Worm (Caenorhabditis elegans) whole organism, L4 larva: ENCODE data around the gene F16G10.8.

ENCODE experiments used
- F10B5.3 ChIP-seq: sonication (generic microtip); optimal IDR thresholded peaks from 2 replicates; lab custom pipeline; 2016; ENCODE audit warnings: mild to moderate bottlenecking, missing genetic modification characterization, missing compliant biosample characterization
- F37D6.2 ChIP-seq: sonication (generic microtip); optimal IDR thresholded peaks from 2 replicates; lab custom pipeline; 2016; ENCODE audit warnings: mild to moderate bottlenecking, missing genetic modification characterization, missing compliant biosample characterization
- F44E2.7 ChIP-seq: fragments of 200-800 bp; sonication (Bioruptor generic); IDR thresholded peaks from 2 replicates; pipeline ENCODE4 v2.1.2; 2022; ENCODE audit warnings: missing genetic modification characterization, missing compliant biosample characterization
- F49E8.2 ChIP-seq: sonication (generic microtip); optimal IDR thresholded peaks from 2 replicates; lab custom pipeline; 2016; ENCODE audit warnings: missing compliant biosample characterization, mild to moderate bottlenecking, missing genetic modification characterization, borderline replicate concordance
- T20F7.1 ChIP-seq: fragments of 200-800 bp; sonication (Bioruptor generic); optimal IDR thresholded peaks from 2 replicates; lab custom pipeline; 2018; ENCODE audit warnings: mild to moderate bottlenecking, missing genetic modification characterization, missing compliant biosample characterization
- Y105C5A.15 ChIP-seq: fragments of 200-800 bp; sonication (Bioruptor generic); IDR thresholded peaks from 2 replicates; pipeline ENCODE4 v1.3.6; 2022; ENCODE audit warnings: missing genetic modification characterization, missing compliant biosample characterization
- Y48G9A.11 ChIP-seq: fragments of 200-800 bp; sonication (Bioruptor generic); IDR thresholded peaks from 2 replicates; pipeline ENCODE4 v1.3.6; 2022; ENCODE audit warnings: missing genetic modification reagents, missing genetic modification characterization, missing compliant biosample characterization
- ZK337.2 ChIP-seq: fragments of 200-800 bp; sonication (Bioruptor generic); IDR thresholded peaks from 2 replicates; pipeline ENCODE4 v1.3.6; 2022; ENCODE audit warnings: missing genetic modification reagents, missing genetic modification characterization, missing compliant biosample characterization
- ama-1 ChIP-seq: fragments of 150-350 bp; optimal IDR thresholded peaks from 2 replicates; lab custom pipeline; 2014; ENCODE audit warnings: inconsistent platforms, mixed read lengths
- attf-4 ChIP-seq: sonication (generic microtip); optimal IDR thresholded peaks from 3 replicates; lab custom pipeline; 2017; ENCODE audit warnings: missing biosample characterization, missing genetic modification characterization
- ceh-20 ChIP-seq: fragments of 200-800 bp; sonication (Bioruptor generic); IDR thresholded peaks from 2 replicates; pipeline ENCODE4 v1.3.6; 2022; ENCODE audit warnings: missing genetic modification reagents, missing genetic modification characterization, missing compliant biosample characterization
- ceh-28 ChIP-seq: fragments of 150-350 bp; optimal IDR thresholded peaks from 2 replicates; lab custom pipeline; 2014; ENCODE audit warnings: missing biosample characterization, missing genetic modification reagents, missing genetic modification characterization
- ceh-32 ChIP-seq: sonication (generic microtip); optimal IDR thresholded peaks from 2 replicates; lab custom pipeline; 2016; ENCODE audit warnings: mild to moderate bottlenecking, missing genetic modification characterization, missing compliant biosample characterization; ENCODE audit not compliant: poor library complexity
- cey-2 ChIP-seq: sonication (generic microtip); optimal IDR thresholded peaks from 3 replicates; lab custom pipeline; 2017; ENCODE audit warnings: missing genetic modification characterization, mild to moderate bottlenecking, missing compliant biosample characterization, antibody characterized with exemption, borderline replicate concordance; ENCODE audit not compliant: insufficient read depth
- ctbp-1 ChIP-seq: fragments of 200-800 bp; sonication (Bioruptor generic); IDR thresholded peaks from 2 replicates; pipeline ENCODE4 v1.3.6; 2022; ENCODE audit warnings: missing genetic modification reagents, missing genetic modification characterization, missing compliant biosample characterization
- daf-16 ChIP-seq, 3 experiments: sonication (generic microtip); optimal IDR thresholded peaks; 2 replicates each; lab custom pipeline; 2016 to 2017; ENCODE audit warnings: missing genetic modification characterization in 3 of 3, missing genetic modification reagents in 3 of 3, mild to moderate bottlenecking in 2 of 3, missing compliant biosample characterization in 2 of 3, missing biosample characterization in 1 of 3, moderate library complexity in 1 of 3
- dmd-9 ChIP-seq: fragments of 200-800 bp; sonication (Bioruptor generic); IDR thresholded peaks from 2 replicates; pipeline ENCODE4 v1.3.6; 2022; ENCODE audit warnings: missing genetic modification reagents, missing genetic modification characterization, missing compliant biosample characterization
- gei-8 ChIP-seq: fragments of 200-800 bp; sonication (Bioruptor generic); optimal IDR thresholded peaks from 2 replicates; lab custom pipeline; 2018; ENCODE audit warnings: mild to moderate bottlenecking, missing genetic modification characterization, missing compliant biosample characterization
- hif-1 ChIP-seq, 2 experiments: sonication (generic microtip); optimal IDR thresholded peaks; 2 replicates each; lab custom pipeline; 2016 to 2017; ENCODE audit warnings: missing compliant biosample characterization in 2 of 2, missing genetic modification characterization in 2 of 2, missing genetic modification reagents in 2 of 2, missing genotype in 2 of 2, mild to moderate bottlenecking in 1 of 2
- hmg-1.1 ChIP-seq: fragments of 200-800 bp; sonication (Bioruptor generic); IDR thresholded peaks from 2 replicates; pipeline ENCODE4 v1.3.6; 2022; ENCODE audit warnings: missing genetic modification reagents, missing genetic modification characterization, missing compliant biosample characterization
- lin-1 ChIP-seq: fragments of 200-800 bp; sonication (Bioruptor generic); IDR thresholded peaks from 2 replicates; pipeline ENCODE4 v1.3.6; 2022; ENCODE audit warnings: missing genetic modification reagents, missing genetic modification characterization, missing compliant biosample characterization
- lir-3 ChIP-seq: sonication (generic microtip); optimal IDR thresholded peaks from 2 replicates; lab custom pipeline; 2016; ENCODE audit warnings: mild to moderate bottlenecking, missing genetic modification characterization, missing compliant biosample characterization
- mdl-1 ChIP-seq, 2 experiments: fragments of 150-350 bp in 1 of 2; sonication (generic microtip) in 1 of 2; optimal IDR thresholded peaks; 2 replicates each; lab custom pipeline; 2014 to 2017; ENCODE audit warnings: missing biosample characterization in 2 of 2, missing genetic modification characterization in 2 of 2
- mdt-29 ChIP-seq: fragments of 200-800 bp; sonication (Bioruptor generic); IDR thresholded peaks from 2 replicates; pipeline ENCODE4 v1.3.6; 2022; ENCODE audit warnings: missing genetic modification reagents, missing genetic modification characterization, missing compliant biosample characterization
- mxl-2 ChIP-seq: fragments of 200-800 bp; sonication (Bioruptor generic); conservative IDR thresholded peaks from 2 replicates; pipeline ENCODE4 v1.3.6; 2022; ENCODE audit warnings: missing genetic modification reagents, missing genetic modification characterization, missing compliant biosample characterization
- nhr-237 ChIP-seq: sonication (generic microtip); optimal IDR thresholded peaks from 2 replicates; lab custom pipeline; 2017; ENCODE audit warnings: missing biosample characterization, missing genetic modification characterization
- nhr-28 ChIP-seq: fragments of 150-350 bp; optimal IDR thresholded peaks from 2 replicates; lab custom pipeline; 2014; ENCODE audit warnings: missing biosample characterization, missing genetic modification characterization
- nhr-6 ChIP-seq: fragments of 150-350 bp; optimal IDR thresholded peaks from 2 replicates; lab custom pipeline; 2014; ENCODE audit warnings: missing biosample characterization, missing genetic modification characterization
- pqm-1 ChIP-seq: sonication (generic microtip); optimal IDR thresholded peaks from 2 replicates; lab custom pipeline; 2017; ENCODE audit warnings: missing biosample characterization, missing genetic modification characterization
- rbr-2 ChIP-seq: sonication (generic microtip); optimal IDR thresholded peaks from 2 replicates; lab custom pipeline; 2016; ENCODE audit warnings: missing genotype, missing genetic modification characterization, missing compliant biosample characterization
- skn-1 ChIP-seq: fragments of 150-350 bp; optimal IDR thresholded peaks from 2 replicates; lab custom pipeline; 2014; ENCODE audit warnings: missing biosample characterization, missing genetic modification characterization
- snpc-4 ChIP-seq: fragments of 150-350 bp; optimal IDR thresholded peaks from 2 replicates; lab custom pipeline; 2014; ENCODE audit warnings: missing biosample characterization, missing genetic modification characterization
- spr-1 ChIP-seq: sonication (generic microtip); optimal IDR thresholded peaks from 2 replicates; lab custom pipeline; 2016; ENCODE audit warnings: mild to moderate bottlenecking, missing genetic modification characterization, missing compliant biosample characterization
- tra-1 ChIP-seq: fragments of 200-800 bp; sonication (Bioruptor generic); IDR thresholded peaks from 2 replicates; pipeline ENCODE4 v1.3.6; 2022; ENCODE audit warnings: missing genetic modification reagents, missing genetic modification characterization, missing compliant biosample characterization
- unc-130 ChIP-seq: sonication (generic microtip); optimal IDR thresholded peaks from 2 replicates; lab custom pipeline; 2016; ENCODE audit warnings: missing genetic modification reagents, missing genetic modification characterization, missing compliant biosample characterization
- unc-39 ChIP-seq: sonication (generic microtip); optimal IDR thresholded peaks from 2 replicates; lab custom pipeline; 2017; ENCODE audit warnings: missing biosample characterization, missing genetic modification characterization
- unc-62 ChIP-seq, 3 experiments: fragments of 150-350 bp in 1 of 3; sonication (generic microtip); optimal IDR thresholded peaks in 2 of 3; peaks in 1 of 3; 1 replicate in 1 of 3; 2 replicates in 2 of 3; lab custom pipeline; 2014 to 2017; ENCODE audit warnings: missing biosample characterization in 3 of 3, missing genetic modification characterization in 3 of 3, missing genetic modification reagents in 3 of 3, missing genotype in 1 of 3
- vab-7 ChIP-seq: fragments of 200-800 bp; sonication (Bioruptor generic); IDR thresholded peaks from 2 replicates; pipeline ENCODE4 v1.3.6; 2022; ENCODE audit warnings: missing genetic modification reagents, missing genetic modification characterization, missing compliant biosample characterization
- zfp-2 ChIP-seq: sonication (generic microtip); optimal IDR thresholded peaks from 2 replicates; lab custom pipeline; 2016; ENCODE audit warnings: mild to moderate bottlenecking, missing genetic modification characterization, missing compliant biosample characterization
- ztf-11 ChIP-seq: fragments of 150-350 bp; optimal IDR thresholded peaks from 2 replicates; lab custom pipeline; 2014; ENCODE audit warnings: missing biosample characterization, missing genetic modification characterization

F16G10.8 gene

DNA sequence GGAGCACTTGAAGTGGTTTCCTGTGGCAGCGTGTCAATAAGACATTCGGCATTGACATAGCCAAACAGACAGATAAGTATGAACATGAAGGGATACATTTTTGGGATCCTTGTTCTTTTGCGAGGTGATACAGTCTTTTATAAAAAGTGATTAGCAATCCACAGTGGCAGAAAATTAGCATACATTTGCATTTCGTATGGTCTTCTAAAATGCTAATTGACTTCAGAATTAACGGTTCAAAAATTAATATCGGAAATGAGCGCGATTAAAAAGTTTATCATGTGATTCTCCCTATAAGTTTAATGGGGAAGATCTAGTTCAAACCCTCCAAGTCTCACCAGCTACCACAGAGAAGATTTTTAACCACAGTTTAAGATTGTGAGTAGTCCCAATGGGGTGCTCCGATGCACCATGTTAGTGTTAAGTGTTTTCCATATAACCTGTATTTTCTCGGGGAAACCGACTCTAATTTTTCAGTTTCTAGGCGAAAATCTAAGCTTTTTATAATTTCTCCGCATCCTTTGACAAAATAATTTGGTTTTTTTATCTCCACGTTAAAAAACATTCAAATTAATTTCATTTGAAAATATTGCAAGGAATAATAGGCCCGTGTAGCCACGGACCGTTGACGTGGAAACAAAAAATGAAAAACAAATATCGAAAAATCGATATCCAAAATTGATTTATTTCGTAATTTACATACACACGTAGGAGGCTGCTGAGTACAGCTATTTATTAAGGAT, 16.4 kb downstream of the F16G10.8 start, which contains the start of the genes F43C11.12 and F16G10.5:
TSS of gene F43C11.12 (minus strand) at position 101 of the 743 bp plus-strand sequence.
TSS of gene F16G10.5 (plus strand) at position 693 of the 743 bp plus-strand sequence.
- TF ChIP-seq lir-3 (tag; lab: Kevin White, UChicago): no peak
- TF ChIP-seq Y48G9A.11 (GFP tag; lab: Robert Waterston, UW): no peak
- no peak for TF ChIP-seq ctbp-1 (GFP tag; lab: Robert Waterston, UW)
- TF ChIP-seq unc-62 (GFP tag; optimal IDR thresholded peaks at IDR 0.05 in 1 of 2; lab: Kevin White, UChicago): peak in 1 of 2 experiments; percentile 32
- TF ChIP-seq unc-62 (tag; optimal IDR thresholded peaks at IDR 0.05; lab: Kevin White, UChicago): no peak

DNA sequence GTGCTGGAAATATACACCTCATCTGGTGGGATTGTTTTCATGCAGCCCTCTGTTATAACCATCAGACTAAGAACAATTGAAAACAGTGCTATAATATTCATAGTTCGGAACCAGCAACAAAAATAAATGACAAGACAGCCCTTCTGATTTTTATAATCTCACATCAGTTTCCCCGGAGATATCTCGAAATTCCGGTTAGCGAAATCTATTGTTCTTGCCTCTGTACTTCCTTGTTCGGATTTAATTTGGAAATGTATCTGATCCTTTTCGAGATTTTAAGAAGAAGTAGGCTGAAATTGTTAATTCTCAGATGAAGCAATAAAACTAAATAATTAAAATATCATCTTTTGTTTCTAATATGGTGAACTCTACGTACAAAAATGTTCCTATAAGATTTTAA, 19.6 kb downstream of the F16G10.8 start, which contains the start of gene F43C11.11:
TSS of gene F43C11.11 (minus strand) at position 101 of the 400 bp plus-strand sequence.
- TF ChIP-seq snpc-4 (tag; lab: Kevin White, UChicago): no peak
- no peak for TF ChIP-seq gei-8 (GFP tag; lab: Kevin White, UChicago)
- TF ChIP-seq tra-1: no peak
- TF ChIP-seq ceh-32 (tag; lab: Kevin White, UChicago): no peak
- no peak for TF ChIP-seq rbr-2 (tag; lab: Kevin White, UChicago)
- TF ChIP-seq F44E2.7 (GFP tag; lab: Robert Waterston, UW): no peak
- no peak for TF ChIP-seq ama-1
- TF ChIP-seq spr-1 (tag; lab: Kevin White, UChicago): no peak
- no peak for TF ChIP-seq mdl-1 (tag; optimal IDR thresholded peaks at IDR 0.05; lab: Kevin White, UChicago)
- TF ChIP-seq nhr-28 (tag; lab: Kevin White, UChicago): no peak
- TF ChIP-seq unc-130 (GFP tag; lab: Kevin White, UChicago): no peak
- TF ChIP-seq lir-3 (tag; lab: Kevin White, UChicago): no peak
- no peak for TF ChIP-seq skn-1 (tag; lab: Kevin White, UChicago)
- no peak for TF ChIP-seq nhr-6 (tag; lab: Kevin White, UChicago)
- TF ChIP-seq, all 104 proteins: peak for 0

DNA sequence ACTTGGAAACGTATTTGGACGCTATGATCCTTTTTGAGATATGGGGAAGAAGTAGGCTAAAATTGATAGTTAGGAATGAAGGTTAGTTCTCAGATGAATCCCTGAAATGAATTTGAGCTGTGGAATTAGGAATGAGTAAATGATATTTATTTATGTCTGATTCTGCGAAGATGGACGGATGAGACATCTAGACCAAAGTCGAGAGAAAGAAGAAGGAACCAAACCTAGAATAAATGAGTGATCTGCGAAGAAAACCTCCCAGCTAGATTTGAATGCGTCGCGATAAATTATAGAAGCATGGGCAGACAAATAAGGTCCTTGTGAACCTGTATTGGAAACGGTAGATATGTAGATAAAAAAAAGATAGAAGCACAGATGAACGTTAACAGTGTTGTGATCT, 23.3 kb downstream of the F16G10.8 start, which contains the start of gene F43C11.16:
TSS of gene F43C11.16 (minus strand) at position 101 of the 400 bp plus-strand sequence.
- TF ChIP-seq mdt-29 (GFP tag; lab: Robert Waterston, UW) (no peak), hmg-1.1 (no peak), unc-130 (GFP tag; lab: Kevin White, UChicago) (no peak), daf-16 (GFP tag; optimal IDR thresholded peaks at IDR 0.05; lab: Kevin White, UChicago) (no peak), daf-16 (tag; optimal IDR thresholded peaks at IDR 0.05; lab: Kevin White, UChicago) (no peak), unc-62 (GFP tag; optimal IDR thresholded peaks at IDR 0.05 in 1 of 2; lab: Kevin White, UChicago) (no peak), unc-62 (tag; optimal IDR thresholded peaks at IDR 0.05; lab: Kevin White, UChicago) (no peak), hif-1 (tag; optimal IDR thresholded peaks at IDR 0.05; lab: Kevin White, UChicago) (no peak), mxl-2 (no peak), T20F7.1 (GFP tag; lab: Kevin White, UChicago) (no peak), spr-1 (tag; lab: Kevin White, UChicago) (no peak), pqm-1 (tag; lab: Kevin White, UChicago) (no peak), zfp-2 (tag; lab: Kevin White, UChicago) (no peak), ceh-28 (tag; lab: Kevin White, UChicago) (no peak), mdl-1 (tag; optimal IDR thresholded peaks at IDR 0.05; lab: Kevin White, UChicago) (no peak), attf-4 (tag; lab: Kevin White, UChicago) (no peak), ctbp-1 (GFP tag; lab: Robert Waterston, UW) (no peak), nhr-237 (tag; lab: Kevin White, UChicago) (no peak)

DNA sequence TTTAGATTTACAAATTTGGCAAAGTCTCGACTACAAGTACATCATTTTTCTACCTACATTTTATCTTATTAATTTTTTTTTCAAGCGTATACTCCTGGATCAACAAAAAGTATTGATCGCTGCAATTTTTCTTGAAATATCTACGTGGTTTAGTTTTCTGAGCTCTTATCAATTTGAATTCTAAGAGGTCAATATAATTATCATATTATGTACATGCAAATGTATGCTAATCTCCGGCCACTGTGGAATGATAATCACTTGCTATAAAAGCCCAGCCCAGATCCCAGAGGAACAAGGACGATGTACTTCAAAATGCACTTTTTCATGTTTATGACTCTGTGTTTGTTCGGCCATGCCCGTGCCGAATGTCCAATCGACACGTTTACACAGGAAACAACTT, 26.4 kb downstream of the F16G10.8 start, which contains the start of gene F43C11.1:
TSS of gene F43C11.1 (plus strand) at position 301 of the 400 bp plus-strand sequence.
- TF ChIP-seq nhr-28 (tag; lab: Kevin White, UChicago) (no peak), F10B5.3 (tag; lab: Kevin White, UChicago) (no peak), lin-1 (GFP tag; lab: Robert Waterston, UW) (no peak), dmd-9 (no peak), cey-2 (tag; lab: Kevin White, UChicago) (no peak), ztf-11 (tag; lab: Kevin White, UChicago) (no peak), ZK337.2 (GFP tag; lab: Robert Waterston, UW) (no peak), Y105C5A.15 (no peak), F37D6.2 (no peak), ceh-20 (GFP tag; lab: Robert Waterston, UW) (no peak), ceh-28 (tag; lab: Kevin White, UChicago) (no peak), F49E8.2 (tag; lab: Kevin White, UChicago) (no peak), unc-39 (tag; lab: Kevin White, UChicago) (no peak), vab-7 (GFP tag; lab: Robert Waterston, UW) (no peak), pqm-1 (tag; lab: Kevin White, UChicago) (no peak)
